Fruit fly (Drosophila melanogaster): ENCODE data around the gene Sbat.

Sbat gene

dm6 chr2L:2872309-2872932, 5.7 kb upstream of the Sbat start (continued):
- TF ChIP-seq CG7987 (GFP tag; optimal IDR thresholded peaks at IDR 0.05) (peak; percentile 91), YL-1 (GFP tag; optimal IDR thresholded peaks at IDR 0.05) (peak; percentile 22), CG7271 (tag; optimal IDR thresholded peaks at IDR 0.05) (no peak), slp2 (GFP tag; optimal IDR thresholded peaks at IDR 0.05) (no peak), Atf6 (GFP tag; IDR thresholded peaks at IDR 0.05) (peak; percentile 72), CG12071 (GFP tag; optimal IDR thresholded peaks at IDR 0.05) (peak; percentile 36), Nf-YC (tag; optimal IDR thresholded peaks at IDR 0.05) (peak; percentile 33), Sry-β (GFP tag; optimal IDR thresholded peaks at IDR 0.05) (no peak), ci (GFP tag; IDR thresholded peaks at IDR 0.05) (0 out of 3 replicates have a peak, but pooled peaks have one; percentile 47), CG17186 (GFP tag; optimal IDR thresholded peaks at IDR 0.05) (no peak), CG11456 (GFP tag; IDR thresholded peaks at IDR 0.05) (peak; percentile 55; the same call in 1 of the 3 replicates), CG11398 (GFP tag; optimal IDR thresholded peaks at IDR 0.05) (no peak), Optix (GFP tag; IDR thresholded peaks at IDR 0.05) (no peak), Sry-δ (GFP tag; optimal IDR thresholded peaks at IDR 0.05) (no peak), kay (GFP tag; optimal IDR thresholded peaks at IDR 0.05) (no peak), Sin3A (optimal IDR thresholded peaks at IDR 0.05) (no peak), nerfin-1 (tag; optimal IDR thresholded peaks at IDR 0.05) (no peak), MBD-R2 (GFP tag; IDR thresholded peaks at IDR 0.05) (no peak), CG4424 (GFP tag; optimal IDR thresholded peaks at IDR 0.05) (no peak), az2 (GFP tag; optimal IDR thresholded peaks at IDR 0.05) (no peak), Fer3 (tag; optimal IDR thresholded peaks at IDR 0.05) (peak; percentile 52), Fer2 (tag; optimal IDR thresholded peaks at IDR 0.05) (no peak), NK7.1 (GFP tag; optimal IDR thresholded peaks at IDR 0.05) (no peak), HHEX (GFP tag; optimal IDR thresholded peaks at IDR 0.05) (peak; percentile 40), sens (GFP tag) (peak; percentile 85), CG6765 (GFP tag; optimal IDR thresholded peaks at IDR 0.05) (no peak), Neu2 (GFP tag; optimal IDR thresholded peaks at IDR 0.05; ENCODE audit: borderline replicate concordance) (no peak), CG9437 (GFP tag; optimal IDR thresholded peaks at IDR 0.05) (peak; percentile 34), Camta (GFP tag; optimal IDR thresholded peaks at IDR 0.05) (no peak), CG2889 (GFP tag; IDR thresholded peaks at IDR 0.05) (no peak), CG17912 (GFP tag; optimal IDR thresholded peaks at IDR 0.05) (no peak), CG4707 (GFP tag; optimal IDR thresholded peaks at IDR 0.05) (no peak), tna (GFP tag; IDR thresholded peaks at IDR 0.05; ENCODE audit: partially characterized antibody) (no peak), Asciz (GFP tag; optimal IDR thresholded peaks at IDR 0.05) (no peak), Awh (GFP tag; IDR thresholded peaks at IDR 0.05) (no peak; the same call in 1 of the 2 replicates), CG13424 (tag; optimal IDR thresholded peaks at IDR 0.05) (peak; percentile 45), CG14050 (GFP tag; IDR thresholded peaks at IDR 0.05) (no peak), ab (GFP tag; optimal IDR thresholded peaks at IDR 0.05) (no peak), aop (GFP tag; IDR thresholded peaks at IDR 0.05) (no peak), CG7786 (GFP tag; optimal IDR thresholded peaks at IDR 0.05) (no peak), CG11695 (GFP tag; IDR thresholded peaks at IDR 0.05) (peak; percentile 73), zfh2 (GFP tag; optimal IDR thresholded peaks at IDR 0.05) (no peak), D19A (tag; optimal IDR thresholded peaks at IDR 0.05) (peak; percentile 55), CG18764 (GFP tag; optimal IDR thresholded peaks at IDR 0.05) (no peak), CG3847 (GFP tag; IDR thresholded peaks at IDR 0.05) (0 out of 2 replicates have a peak, but pooled peaks have one; percentile 19), bowl (GFP tag; IDR thresholded peaks at IDR 0.05) (0 out of 2 replicates have a peak, but pooled peaks have one; percentile 27), ewg (GFP tag; optimal IDR thresholded peaks at IDR 0.05) (no peak), wor (GFP tag; IDR thresholded peaks at IDR 0.05) (no peak), gce (GFP tag; IDR thresholded peaks at IDR 0.05) (no peak), gsb (GFP tag; IDR thresholded peaks at IDR 0.05) (0 out of 2 replicates have a peak, but pooled peaks have one; percentile 13), NC2β (GFP tag; optimal IDR thresholded peaks at IDR 0.05) (no peak)
